Worm (Caenorhabditis elegans) whole organism, L3 larva: ENCODE data around the gene cyb-1.

Experiments
- ZK546.5 ChIP-seq: sonication (generic microtip); optimal IDR thresholded peaks from 2 replicates; lab custom pipeline; 2017; ENCODE audit warnings: missing biosample characterization, missing genetic modification characterization
- aly-2 ChIP-seq: fragments of 150-350 bp; optimal IDR thresholded peaks from 2 replicates; lab custom pipeline; 2014; ENCODE audit warnings: missing biosample characterization, missing genetic modification characterization
- fkh-10 ChIP-seq: sonication (generic microtip); optimal IDR thresholded peaks from 2 replicates; lab custom pipeline; 2017; ENCODE audit warnings: missing biosample characterization, missing genetic modification reagents, missing genetic modification characterization
- fos-1 ChIP-seq: fragments of 150-350 bp; optimal IDR thresholded peaks from 2 replicates; lab custom pipeline; 2014; ENCODE audit warnings: missing biosample characterization, missing genetic modification characterization
- lin-39 ChIP-seq: fragments of 150-350 bp; optimal IDR thresholded peaks from 2 replicates; lab custom pipeline; 2018; ENCODE audit warnings: missing biosample characterization, missing genetic modification reagents, missing genetic modification characterization
- lsy-12 ChIP-seq: sonication (generic microtip); optimal IDR thresholded peaks from 2 replicates; lab custom pipeline; 2016; ENCODE audit warnings: mild to moderate bottlenecking, missing genetic modification characterization, missing compliant biosample characterization
- nhr-12 ChIP-seq: fragments of 150-350 bp; optimal IDR thresholded peaks from 2 replicates; lab custom pipeline; 2014; ENCODE audit warnings: missing biosample characterization, missing genetic modification characterization
- nhr-23 ChIP-seq: fragments of 150-350 bp; optimal IDR thresholded peaks from 2 replicates; lab custom pipeline; 2014; ENCODE audit warnings: missing biosample characterization, missing genetic modification reagents, missing genetic modification characterization
- nhr-237 ChIP-seq: fragments of 150-350 bp; optimal IDR thresholded peaks from 2 replicates; lab custom pipeline; 2014; ENCODE audit warnings: missing biosample characterization, missing genetic modification characterization
- nhr-76 ChIP-seq: fragments of 150-350 bp; sonication (generic microtip); optimal IDR thresholded peaks from 5 replicates; lab custom pipeline; 2014; ENCODE audit warnings: missing biosample characterization, missing genetic modification characterization
- nhr-77 ChIP-seq: fragments of 150-350 bp; optimal IDR thresholded peaks from 2 replicates; lab custom pipeline; 2014; ENCODE audit warnings: missing biosample characterization, missing genetic modification characterization
- snpc-4 ChIP-seq: fragments of 150-350 bp; optimal IDR thresholded peaks from 2 replicates; lab custom pipeline; 2014; ENCODE audit warnings: missing biosample characterization, missing genetic modification characterization

- TF ChIP-seq nhr-23 (tag; lab: Kevin White, UChicago) (no peak), fos-1 (tag; lab: Kevin White, UChicago) (no peak), fkh-10 (GFP tag; lab: Kevin White, UChicago) (no peak), ZK546.5 (no peak), nhr-77 (tag; lab: Kevin White, UChicago) (no peak), nhr-237 (tag; lab: Kevin White, UChicago) (no peak), aly-2 (tag; lab: Kevin White, UChicago) (no peak), lin-39 (no peak), nhr-76 (tag; lab: Kevin White, UChicago) (no peak), lsy-12 (tag; lab: Kevin White, UChicago) (no peak), snpc-4 (tag; lab: Kevin White, UChicago) (no peak), nhr-12 (tag; lab: Kevin White, UChicago) (no peak)
Observed at ce11 chrIV:10688972-10689567, 45.9 kb upstream of the cyb-1 start, which contains the start of gene R102.3.
